Worm (Caenorhabditis elegans) whole organism, L4 larva: ENCODE data around the gene srw-71.

Experiments
- D1046.2 ChIP-seq: fragments of 200-800 bp; sonication (Bioruptor generic); IDR thresholded peaks from 2 replicates; pipeline ENCODE4 v1.3.6; 2022; ENCODE audit warnings: missing genetic modification characterization, missing compliant biosample characterization
- F10B5.3 ChIP-seq: sonication (generic microtip); optimal IDR thresholded peaks from 2 replicates; lab custom pipeline; 2016; ENCODE audit warnings: mild to moderate bottlenecking, missing genetic modification characterization, missing compliant biosample characterization
- F26F4.8 ChIP-seq: fragments of 200-800 bp; sonication (Bioruptor generic); conservative IDR thresholded peaks from 2 replicates; pipeline ENCODE4 v1.3.6; 2022; ENCODE audit warnings: missing genetic modification characterization, missing compliant biosample characterization
- F49E8.2 ChIP-seq: sonication (generic microtip); optimal IDR thresholded peaks from 2 replicates; lab custom pipeline; 2016; ENCODE audit warnings: missing compliant biosample characterization, mild to moderate bottlenecking, missing genetic modification characterization, borderline replicate concordance
- T20F7.1 ChIP-seq: fragments of 200-800 bp; sonication (Bioruptor generic); optimal IDR thresholded peaks from 2 replicates; lab custom pipeline; 2018; ENCODE audit warnings: mild to moderate bottlenecking, missing genetic modification characterization, missing compliant biosample characterization
- Y48G9A.11 ChIP-seq: fragments of 200-800 bp; sonication (Bioruptor generic); IDR thresholded peaks from 2 replicates; pipeline ENCODE4 v1.3.6; 2022; ENCODE audit warnings: missing genetic modification reagents, missing genetic modification characterization, missing compliant biosample characterization
- aha-1 ChIP-seq: fragments of 150-350 bp; peaks from one replicate; lab custom pipeline; 2014; ENCODE audit warnings: missing biosample characterization, missing genetic modification characterization
- arid-1 ChIP-seq: fragments of 200-800 bp; sonication (Bioruptor generic); conservative IDR thresholded peaks from 2 replicates; pipeline ENCODE4 v1.3.6; 2022; ENCODE audit warnings: missing genetic modification reagents, missing genetic modification characterization, missing compliant biosample characterization
- ceh-44 ChIP-seq: fragments of 200-800 bp; sonication (Bioruptor generic); IDR thresholded peaks from 2 replicates; pipeline ENCODE4 v1.3.6; 2022; ENCODE audit warnings: missing genetic modification reagents, missing genetic modification characterization, missing compliant biosample characterization
- ceh-82 ChIP-seq: sonication (generic microtip); optimal IDR thresholded peaks from 2 replicates; lab custom pipeline; 2017; ENCODE audit warnings: missing biosample characterization, missing genetic modification characterization
- cey-2 ChIP-seq: sonication (generic microtip); optimal IDR thresholded peaks from 3 replicates; lab custom pipeline; 2017; ENCODE audit warnings: missing genetic modification characterization, mild to moderate bottlenecking, missing compliant biosample characterization, antibody characterized with exemption, borderline replicate concordance; ENCODE audit not compliant: insufficient read depth
- daf-16 ChIP-seq, 3 experiments: sonication (generic microtip); optimal IDR thresholded peaks; 2 replicates each; lab custom pipeline; 2016 to 2017; ENCODE audit warnings: missing genetic modification characterization in 3 of 3, missing genetic modification reagents in 3 of 3, mild to moderate bottlenecking in 2 of 3, missing compliant biosample characterization in 2 of 3, missing biosample characterization in 1 of 3, moderate library complexity in 1 of 3
- dmd-6 ChIP-seq: fragments of 200-800 bp; sonication (Bioruptor generic); IDR thresholded peaks from 2 replicates; pipeline ENCODE4 v1.3.6; 2022; ENCODE audit warnings: missing genetic modification reagents, missing genetic modification characterization, missing compliant biosample characterization
- dpl-1 ChIP-seq: fragments of 150-350 bp; optimal IDR thresholded peaks from 2 replicates; lab custom pipeline; 2014; ENCODE audit warnings: missing biosample characterization, missing genetic modification reagents, missing genetic modification characterization
- egl-27 ChIP-seq: sonication (generic microtip); optimal IDR thresholded peaks from 3 replicates; lab custom pipeline; 2017; ENCODE audit warnings: missing biosample characterization, missing genetic modification reagents, missing genetic modification characterization
- hmg-1.1 ChIP-seq: fragments of 200-800 bp; sonication (Bioruptor generic); IDR thresholded peaks from 2 replicates; pipeline ENCODE4 v1.3.6; 2022; ENCODE audit warnings: missing genetic modification reagents, missing genetic modification characterization, missing compliant biosample characterization
- lin-1 ChIP-seq: fragments of 200-800 bp; sonication (Bioruptor generic); IDR thresholded peaks from 2 replicates; pipeline ENCODE4 v1.3.6; 2022; ENCODE audit warnings: missing genetic modification reagents, missing genetic modification characterization, missing compliant biosample characterization
- lin-13 ChIP-seq: fragments of 150-350 bp; optimal IDR thresholded peaks from 2 replicates; lab custom pipeline; 2014; ENCODE audit warnings: missing biosample characterization, missing genetic modification reagents, missing genetic modification characterization
- lin-38 ChIP-seq: fragments of 200-800 bp; sonication (Bioruptor generic); IDR thresholded peaks from 2 replicates; pipeline ENCODE4 v1.3.6; 2022; ENCODE audit warnings: missing genetic modification reagents, missing genetic modification characterization, missing compliant biosample characterization
- lin-39 ChIP-seq: fragments of 150-350 bp; optimal IDR thresholded peaks from 2 replicates; lab custom pipeline; 2014; ENCODE audit warnings: missing biosample characterization, missing genetic modification reagents, missing genetic modification characterization
- lsy-2 ChIP-seq, 2 experiments: fragments of 150-350 bp in 1 of 2; sonication (generic microtip) in 1 of 2; optimal IDR thresholded peaks; 2 replicates each; lab custom pipeline; 2014 to 2017; ENCODE audit warnings: missing biosample characterization in 2 of 2, missing genetic modification characterization in 2 of 2
- madf-5 ChIP-seq, 2 experiments: fragments of 200-800 bp; sonication (Bioruptor generic); IDR thresholded peaks; 2 replicates each; pipeline ENCODE4 v1.3.6; 2022; ENCODE audit warnings: missing compliant biosample characterization in 2 of 2, missing genetic modification characterization in 2 of 2
- madf-9 ChIP-seq: fragments of 200-800 bp; sonication (Bioruptor generic); conservative IDR thresholded peaks from 2 replicates; pipeline ENCODE4 v1.3.6; 2022; ENCODE audit warnings: missing genetic modification reagents, missing genetic modification characterization, missing compliant biosample characterization
- mdl-1 ChIP-seq, 2 experiments: fragments of 150-350 bp in 1 of 2; sonication (generic microtip) in 1 of 2; optimal IDR thresholded peaks; 2 replicates each; lab custom pipeline; 2014 to 2017; ENCODE audit warnings: missing biosample characterization in 2 of 2, missing genetic modification characterization in 2 of 2
- mep-1 ChIP-seq: fragments of 150-350 bp; sonication (generic microtip); optimal IDR thresholded peaks from 3 replicates; lab custom pipeline; 2014; ENCODE audit warnings: missing biosample characterization, missing genetic modification characterization
- nhr-11 ChIP-seq: fragments of 150-350 bp; optimal IDR thresholded peaks from 2 replicates; lab custom pipeline; 2014; ENCODE audit warnings: missing biosample characterization, missing genetic modification characterization
- nhr-237 ChIP-seq: sonication (generic microtip); optimal IDR thresholded peaks from 2 replicates; lab custom pipeline; 2017; ENCODE audit warnings: missing biosample characterization, missing genetic modification characterization
- nhr-41 ChIP-seq: fragments of 200-800 bp; sonication (Bioruptor generic); IDR thresholded peaks from 2 replicates; pipeline ENCODE4 v1.3.6; 2022; ENCODE audit warnings: missing genetic modification reagents, missing genetic modification characterization, missing compliant biosample characterization
- nhr-42 ChIP-seq: fragments of 200-800 bp; sonication (Bioruptor generic); IDR thresholded peaks from 2 replicates; pipeline ENCODE4 v1.3.6; 2022; ENCODE audit warnings: missing genetic modification characterization, missing compliant biosample characterization
- nhr-48 ChIP-seq: sonication (generic microtip); optimal IDR thresholded peaks from 2 replicates; lab custom pipeline; 2016; ENCODE audit warnings: mild to moderate bottlenecking, missing genetic modification characterization, missing compliant biosample characterization
- nhr-76 ChIP-seq: fragments of 150-350 bp; optimal IDR thresholded peaks from 2 replicates; lab custom pipeline; 2014; ENCODE audit warnings: missing biosample characterization, missing genetic modification characterization
- pha-4 ChIP-seq, 2 experiments: fragments of 150-350 bp in 1 of 2; fragments of 200-800 bp in 1 of 2; sonication (Bioruptor generic) in 1 of 2; IDR thresholded peaks in 1 of 2; optimal IDR thresholded peaks in 1 of 2; 2 replicates each; pipeline versions ENCODE4 v1.3.6 to Lab custom; 2014 to 2022; ENCODE audit warnings: missing genetic modification characterization in 2 of 2, missing genetic modification reagents in 2 of 2, missing biosample characterization in 1 of 2, missing compliant biosample characterization in 1 of 2
- php-3 ChIP-seq: fragments of 200-800 bp; sonication (Bioruptor generic); IDR thresholded peaks from 2 replicates; pipeline ENCODE4 v1.3.6; 2022; ENCODE audit warnings: missing genetic modification reagents, missing genetic modification characterization, missing compliant biosample characterization
- pqm-1 ChIP-seq: sonication (generic microtip); optimal IDR thresholded peaks from 2 replicates; lab custom pipeline; 2017; ENCODE audit warnings: missing biosample characterization, missing genetic modification characterization
- rbr-2 ChIP-seq: sonication (generic microtip); optimal IDR thresholded peaks from 2 replicates; lab custom pipeline; 2016; ENCODE audit warnings: missing genotype, missing genetic modification characterization, missing compliant biosample characterization
- skn-1 ChIP-seq: fragments of 150-350 bp; optimal IDR thresholded peaks from 2 replicates; lab custom pipeline; 2014; ENCODE audit warnings: missing biosample characterization, missing genetic modification characterization
- unc-130 ChIP-seq: sonication (generic microtip); optimal IDR thresholded peaks from 2 replicates; lab custom pipeline; 2016; ENCODE audit warnings: missing genetic modification reagents, missing genetic modification characterization, missing compliant biosample characterization
- unc-39 ChIP-seq: sonication (generic microtip); optimal IDR thresholded peaks from 2 replicates; lab custom pipeline; 2017; ENCODE audit warnings: missing biosample characterization, missing genetic modification characterization
- unc-62 ChIP-seq, 3 experiments: fragments of 150-350 bp in 1 of 3; sonication (generic microtip); optimal IDR thresholded peaks in 2 of 3; peaks in 1 of 3; 1 replicate in 1 of 3; 2 replicates in 2 of 3; lab custom pipeline; 2014 to 2017; ENCODE audit warnings: missing biosample characterization in 3 of 3, missing genetic modification characterization in 3 of 3, missing genetic modification reagents in 3 of 3, missing genotype in 1 of 3
- zfp-3 ChIP-seq: fragments of 200-800 bp; sonication (Bioruptor generic); conservative IDR thresholded peaks from 2 replicates; pipeline ENCODE4 v1.3.6; 2022; ENCODE audit warnings: missing genetic modification reagents, missing genetic modification characterization, missing compliant biosample characterization

The srw-71 gene

DNA sequence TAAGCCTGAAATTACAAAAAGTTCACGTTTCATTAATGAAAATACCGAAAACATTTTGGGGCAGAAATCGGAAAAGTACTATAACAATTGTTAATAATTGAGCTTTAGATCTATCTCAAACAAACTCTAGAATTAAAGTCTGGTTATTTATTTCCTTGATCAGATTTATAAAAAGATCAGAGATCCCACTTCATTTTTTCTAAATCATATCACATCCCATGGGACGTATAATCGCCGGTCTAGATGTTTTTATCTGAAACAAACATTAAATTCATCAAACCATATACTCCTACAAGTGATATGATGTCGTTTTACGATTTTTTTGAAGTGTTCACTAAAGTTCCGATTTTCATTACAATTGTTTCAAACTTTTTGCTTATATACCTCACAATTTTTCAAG lies 19.2 kb downstream of the srw-71 start, which contains the start of gene str-41:
TSS of gene str-41 (plus strand) at position 301 of the 400 bp plus-strand sequence.
- TF ChIP-seq dmd-6 (no peak), mep-1 (no peak), madf-9 (no peak), Y48G9A.11 (GFP tag; lab: Robert Waterston, UW) (no peak), nhr-41 (GFP tag; lab: Robert Waterston, UW) (no peak), mdl-1 (tag; optimal IDR thresholded peaks at IDR 0.05; lab: Kevin White, UChicago) (no peak), unc-39 (tag; lab: Kevin White, UChicago) (no peak), unc-62 (GFP tag; optimal IDR thresholded peaks at IDR 0.05 in 1 of 2; lab: Kevin White, UChicago) (no peak), unc-62 (tag; optimal IDR thresholded peaks at IDR 0.05; lab: Kevin White, UChicago) (no peak), zfp-3 (no peak), lin-39 (tag; lab: Kevin White, UChicago) (no peak), nhr-42 (GFP tag; lab: Robert Waterston, UW) (no peak), pha-4 (GFP tag; IDR thresholded peaks at IDR 0.05; lab: Robert Waterston, UW) (no peak), pha-4 (tag; optimal IDR thresholded peaks at IDR 0.05; lab: Kevin White, UChicago) (no peak), F26F4.8 (GFP tag; lab: Robert Waterston, UW) (no peak), arid-1 (GFP tag; lab: Robert Waterston, UW) (no peak), cey-2 (tag; lab: Kevin White, UChicago) (no peak)

DNA sequence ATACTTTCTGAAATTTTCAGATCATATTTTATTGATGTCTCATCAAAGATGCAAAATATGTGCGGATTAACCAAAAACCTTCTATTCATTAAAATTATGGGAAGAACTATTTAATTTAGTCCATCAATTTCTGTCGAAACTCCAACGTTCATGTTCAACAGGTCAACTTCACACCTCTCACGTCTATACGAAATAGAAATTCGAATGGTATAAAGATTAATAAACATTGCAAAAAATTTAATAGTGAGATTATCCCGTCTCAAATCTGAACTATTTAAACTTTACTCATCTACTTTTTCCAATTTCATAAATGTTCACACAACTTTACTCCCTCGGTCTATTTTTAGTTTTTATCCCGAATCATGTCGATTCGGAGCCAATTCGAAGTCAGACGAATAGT lies 21.3 kb downstream of the srw-71 start, which contains the start of gene R13D7.2:
TSS of gene R13D7.2 (plus strand) at position 301 of the 400 bp plus-strand sequence.
- TF ChIP-seq nhr-48 (tag; lab: Kevin White, UChicago), result no peak
- no peak for TF ChIP-seq F10B5.3 (tag; lab: Kevin White, UChicago)
- no peak for TF ChIP-seq nhr-42 (GFP tag; lab: Robert Waterston, UW)
- TF ChIP-seq ceh-82, result no peak
- no peak for TF ChIP-seq egl-27 (tag; lab: Kevin White, UChicago)
- TF ChIP-seq F49E8.2 (tag; lab: Kevin White, UChicago), result no peak
- TF ChIP-seq lin-13, result no peak
- TF ChIP-seq rbr-2 (tag; lab: Kevin White, UChicago), result no peak
- TF ChIP-seq php-3, result no peak
- TF ChIP-seq nhr-76, result no peak
- TF ChIP-seq pqm-1, result no peak
- no peak for TF ChIP-seq nhr-11
- TF ChIP-seq madf-5 (GFP tag; IDR thresholded peaks at IDR 0.05; lab: Robert Waterston, UW), result no peak
- no peak for TF ChIP-seq unc-39 (tag; lab: Kevin White, UChicago)
- no peak for TF ChIP-seq ceh-44 (GFP tag; lab: Robert Waterston, UW)
- no peak for TF ChIP-seq unc-130 (GFP tag; lab: Kevin White, UChicago)
- TF ChIP-seq daf-16 (GFP tag; optimal IDR thresholded peaks at IDR 0.05; lab: Kevin White, UChicago), result no peak
- no peak for TF ChIP-seq daf-16 (tag; optimal IDR thresholded peaks at IDR 0.05; lab: Kevin White, UChicago)
- TF ChIP-seq unc-62 (GFP tag; optimal IDR thresholded peaks at IDR 0.05 in 1 of 2; lab: Kevin White, UChicago), result no peak
- no peak for TF ChIP-seq unc-62 (tag; optimal IDR thresholded peaks at IDR 0.05; lab: Kevin White, UChicago)
- no peak for TF ChIP-seq aha-1 (tag; lab: Kevin White, UChicago)

DNA sequence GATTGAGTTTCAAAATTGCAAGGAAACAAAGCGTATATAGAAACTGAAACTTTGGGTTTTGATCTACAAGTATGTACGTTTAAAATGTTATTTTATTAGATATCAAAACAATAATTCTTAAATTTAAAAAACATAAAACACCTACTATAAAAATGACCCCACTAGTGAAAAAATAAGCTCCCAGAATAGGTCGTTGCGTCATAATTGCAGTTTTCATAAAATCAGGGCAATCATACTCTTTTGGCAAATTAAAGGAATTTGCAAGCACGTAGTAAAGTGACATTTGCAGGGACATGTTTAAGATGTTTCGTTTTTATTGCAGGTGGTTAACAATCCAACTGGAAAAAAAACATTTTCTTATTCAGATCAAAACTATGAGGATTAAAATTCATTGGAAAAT lies 22.4 kb downstream of the srw-71 start, which contains the start of gene srt-6:
TSS of gene srt-6 (minus strand) at position 295 of the 400 bp plus-strand sequence.
- TF ChIP-seq D1046.2 (GFP tag; lab: Robert Waterston, UW) (no peak), hmg-1.1 (GFP tag; lab: Robert Waterston, UW) (no peak), lsy-2 (tag; optimal IDR thresholded peaks at IDR 0.05; lab: Kevin White, UChicago) (no peak), lin-1 (no peak), madf-9 (no peak), nhr-48 (tag; lab: Kevin White, UChicago) (no peak), Y48G9A.11 (GFP tag; lab: Robert Waterston, UW) (no peak), T20F7.1 (GFP tag; lab: Kevin White, UChicago) (no peak), skn-1 (tag; lab: Kevin White, UChicago) (no peak), lin-38 (GFP tag; lab: Robert Waterston, UW) (no peak), nhr-237 (tag; lab: Kevin White, UChicago) (no peak), rbr-2 (tag; lab: Kevin White, UChicago) (no peak), dpl-1 (no peak)
